Worm (Caenorhabditis elegans) whole organism, L1 larva: ENCODE measurements around the gene nish-1.

Experiments used
- C16A3.4 ChIP-seq: fragments of 150-350 bp; optimal IDR thresholded peaks from 2 replicates; lab custom pipeline; 2014; ENCODE audit warnings: missing biosample characterization, missing genetic modification characterization
- C34B4.2 ChIP-seq: sonication (generic microtip); optimal IDR thresholded peaks from 2 replicates; lab custom pipeline; 2017; ENCODE audit warnings: mild to moderate bottlenecking, missing genetic modification characterization, missing compliant biosample characterization
- aha-1 ChIP-seq: fragments of 150-350 bp; optimal IDR thresholded peaks from 2 replicates; lab custom pipeline; 2014; ENCODE audit warnings: missing biosample characterization, missing genetic modification characterization
- blmp-1 ChIP-seq: fragments of 150-350 bp; optimal IDR thresholded peaks from 2 replicates; lab custom pipeline; 2014; ENCODE audit warnings: missing biosample characterization, missing genetic modification characterization
- ceh-63 ChIP-seq: fragments of 200-800 bp; sonication (Bioruptor generic); optimal IDR thresholded peaks from 2 replicates; lab custom pipeline; 2018; ENCODE audit warnings: mild to moderate bottlenecking, missing genetic modification characterization, missing compliant biosample characterization
- ceh-82 ChIP-seq, 3 experiments: fragments of 150-350 bp in 1 of 3; sonication (generic microtip) in 2 of 3; optimal IDR thresholded peaks; 2 replicates each; lab custom pipeline; 2014 to 2017; ENCODE audit warnings: missing biosample characterization in 3 of 3, missing genetic modification characterization in 3 of 3
- ceh-88 ChIP-seq: fragments of 200-800 bp; sonication (Bioruptor generic); IDR thresholded peaks from 2 replicates; pipeline ENCODE4 v1.3.6; 2022; ENCODE audit warnings: missing genetic modification characterization, missing compliant biosample characterization
- ceh-90 ChIP-seq: sonication (generic microtip); optimal IDR thresholded peaks from 2 replicates; lab custom pipeline; 2016; ENCODE audit warnings: missing genetic modification characterization, missing compliant biosample characterization
- ces-1 ChIP-seq: fragments of 150-350 bp; optimal IDR thresholded peaks from 2 replicates; lab custom pipeline; 2014; ENCODE audit warnings: missing biosample characterization, missing genetic modification reagents, missing genetic modification characterization
- egl-13 ChIP-seq: sonication (generic microtip); optimal IDR thresholded peaks from 2 replicates; lab custom pipeline; 2016; ENCODE audit warnings: missing genotype, missing genetic modification reagents, missing genetic modification characterization, missing compliant biosample characterization
- egl-27 ChIP-seq, 2 experiments: fragments of 150-350 bp in 1 of 2; sonication (generic microtip); optimal IDR thresholded peaks; 3 replicates each; lab custom pipeline; 2017 to 2018; ENCODE audit warnings: missing biosample characterization in 2 of 2, missing genetic modification characterization in 2 of 2, missing genetic modification reagents in 2 of 2
- elt-2 ChIP-seq: sonication (generic microtip); optimal IDR thresholded peaks from 2 replicates; lab custom pipeline; 2016; ENCODE audit warnings: missing genetic modification characterization, mild to moderate bottlenecking, inconsistent platforms, missing compliant biosample characterization, missing genetic modification reagents
- elt-3 ChIP-seq, 6 experiments: fragments of 150-350 bp in 1 of 6; sonication (generic microtip); optimal IDR thresholded peaks; 2 replicates each; lab custom pipeline; 2017 to 2018; ENCODE audit warnings: missing biosample characterization in 6 of 6, missing genetic modification characterization in 6 of 6, inconsistent platforms in 1 of 6
- ets-5 ChIP-seq: fragments of 200-800 bp; sonication (Bioruptor generic); IDR thresholded peaks from 2 replicates; pipeline ENCODE4 v1.3.6; 2022; ENCODE audit warnings: missing genetic modification characterization, missing compliant biosample characterization
- fkh-4 ChIP-seq: sonication (generic microtip); optimal IDR thresholded peaks from 2 replicates; lab custom pipeline; 2016; ENCODE audit warnings: missing compliant biosample characterization, missing genetic modification characterization, borderline replicate concordance
- fkh-8 ChIP-seq: sonication (generic microtip); optimal IDR thresholded peaks from 2 replicates; lab custom pipeline; 2016; ENCODE audit warnings: mild to moderate bottlenecking, missing genetic modification characterization, missing compliant biosample characterization
- fos-1 ChIP-seq: fragments of 150-350 bp; optimal IDR thresholded peaks from 2 replicates; lab custom pipeline; 2014; ENCODE audit warnings: missing biosample characterization, missing genetic modification characterization
- irx-1 ChIP-seq: sonication (generic microtip); optimal IDR thresholded peaks from 2 replicates; lab custom pipeline; 2016; ENCODE audit warnings: missing genetic modification characterization, missing compliant biosample characterization
- isw-1 ChIP-seq: fragments of 200-800 bp; sonication (Bioruptor generic); IDR thresholded peaks from 2 replicates; pipeline ENCODE4 v1.3.6; 2022; ENCODE audit warnings: missing genetic modification characterization, missing compliant biosample characterization
- jun-1 ChIP-seq: fragments of 150-350 bp; optimal IDR thresholded peaks from 2 replicates; lab custom pipeline; 2014; ENCODE audit warnings: missing biosample characterization, missing genetic modification reagents, missing genetic modification characterization
- lin-35 ChIP-seq, 2 experiments: fragments of 150-350 bp; optimal IDR thresholded peaks; 2 replicates each; lab custom pipeline; 2014; ENCODE audit warnings: missing biosample characterization in 2 of 2, missing genetic modification characterization in 2 of 2, missing genetic modification reagents in 2 of 2
- lin-39 ChIP-seq: fragments of 150-350 bp; optimal IDR thresholded peaks from 2 replicates; lab custom pipeline; 2014; ENCODE audit warnings: missing biosample characterization, missing genetic modification reagents, missing genetic modification characterization
- lsy-2 ChIP-seq, 2 experiments: fragments of 150-350 bp; optimal IDR thresholded peaks; 2 replicates each; lab custom pipeline; 2014; ENCODE audit warnings: missing biosample characterization in 2 of 2, missing genetic modification characterization in 2 of 2
- mab-9 ChIP-seq: fragments of 200-800 bp; sonication (Bioruptor generic); IDR thresholded peaks from 2 replicates; pipeline ENCODE4 v1.3.6; 2022; ENCODE audit warnings: missing genetic modification reagents, missing genetic modification characterization, missing compliant biosample characterization
- mdl-1 ChIP-seq, 2 experiments: fragments of 150-350 bp; optimal IDR thresholded peaks; 2 replicates each; lab custom pipeline; 2014 to 2017; ENCODE audit warnings: missing biosample characterization in 2 of 2, missing genetic modification characterization in 2 of 2, inconsistent platforms in 1 of 2
- nhr-20 ChIP-seq: sonication (generic microtip); optimal IDR thresholded peaks from 2 replicates; lab custom pipeline; 2016; ENCODE audit warnings: mild to moderate bottlenecking, missing genetic modification characterization, missing compliant biosample characterization
- nhr-71 ChIP-seq: sonication (generic microtip); optimal IDR thresholded peaks from 2 replicates; lab custom pipeline; 2016; ENCODE audit warnings: mild to moderate bottlenecking, missing genetic modification characterization, moderate library complexity, missing compliant biosample characterization
- nhr-77 ChIP-seq: fragments of 150-350 bp; optimal IDR thresholded peaks from 2 replicates; lab custom pipeline; 2014; ENCODE audit warnings: missing biosample characterization, missing genetic modification characterization
- nhr-84 ChIP-seq: sonication (generic microtip); optimal IDR thresholded peaks from 2 replicates; lab custom pipeline; 2017; ENCODE audit warnings: missing biosample characterization, missing genetic modification characterization
- pqm-1 ChIP-seq: sonication (generic microtip); optimal IDR thresholded peaks from 3 replicates; lab custom pipeline; 2017; ENCODE audit warnings: missing biosample characterization, missing genetic modification characterization
- rnt-1 ChIP-seq: sonication (generic microtip); optimal IDR thresholded peaks from 2 replicates; lab custom pipeline; 2016; ENCODE audit warnings: mild to moderate bottlenecking, missing genetic modification characterization, moderate library complexity, missing compliant biosample characterization
- skn-1 ChIP-seq: fragments of 150-350 bp; optimal IDR thresholded peaks from 2 replicates; lab custom pipeline; 2014; ENCODE audit warnings: missing biosample characterization, missing genetic modification characterization
- snpc-4 ChIP-seq: fragments of 150-350 bp; optimal IDR thresholded peaks from 2 replicates; lab custom pipeline; 2014; ENCODE audit warnings: missing biosample characterization, missing genetic modification characterization
- snu-23 ChIP-seq: sonication (generic microtip); optimal IDR thresholded peaks from 2 replicates; lab custom pipeline; 2016; ENCODE audit warnings: missing genetic modification characterization, missing compliant biosample characterization
- sox-4 ChIP-seq: sonication (generic microtip); optimal IDR thresholded peaks from 2 replicates; lab custom pipeline; 2016; ENCODE audit warnings: missing genetic modification characterization, missing compliant biosample characterization
- tbx-2 ChIP-seq: sonication (generic microtip); optimal IDR thresholded peaks from 2 replicates; lab custom pipeline; 2016; ENCODE audit warnings: missing genetic modification characterization, missing compliant biosample characterization
- unc-98 ChIP-seq: fragments of 200-800 bp; sonication (Bioruptor generic); IDR thresholded peaks from 2 replicates; pipeline ENCODE4 v1.3.6; 2022; ENCODE audit warnings: missing genetic modification characterization, missing compliant biosample characterization
- vab-15 ChIP-seq: sonication (generic microtip); optimal IDR thresholded peaks from 2 replicates; lab custom pipeline; 2017; ENCODE audit warnings: missing genotype, mild to moderate bottlenecking, missing genetic modification characterization, missing compliant biosample characterization
- zip-4 ChIP-seq: fragments of 200-800 bp; sonication (Bioruptor generic); optimal IDR thresholded peaks from 2 replicates; lab custom pipeline; 2018; ENCODE audit warnings: mild to moderate bottlenecking, missing genetic modification characterization, moderate library complexity, missing compliant biosample characterization
- ztf-11 ChIP-seq, 2 experiments: sonication (generic microtip); optimal IDR thresholded peaks; 2 replicates each; lab custom pipeline; 2016 to 2017; ENCODE audit warnings: missing genetic modification characterization in 2 of 2, missing biosample characterization in 1 of 2, missing compliant biosample characterization in 1 of 2

nish-1 gene

DNA sequence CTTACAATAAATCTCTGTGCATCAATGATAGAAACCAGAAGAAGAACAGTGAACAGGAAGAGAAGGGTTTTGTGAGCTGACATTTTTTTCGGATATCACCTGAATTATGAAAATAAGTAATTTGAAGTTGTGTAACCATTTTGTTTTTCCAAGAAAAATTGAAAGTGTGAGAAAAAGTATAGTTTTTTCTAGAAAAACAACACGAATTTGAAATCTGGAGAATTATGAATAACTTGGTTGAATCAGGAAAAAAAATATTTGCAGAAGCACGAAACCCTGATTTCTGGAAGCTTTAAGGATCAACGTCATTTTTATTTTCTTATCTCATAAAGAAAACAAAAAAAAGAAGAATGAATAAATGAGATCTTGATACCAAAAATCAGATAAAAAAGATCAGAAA lies 10.4 kb downstream of the nish-1 start, which contains the start of gene F13E9.12:
Gene F13E9.12, minus strand, starts transcription at position 101 of the 400 bp plus-strand sequence.
- TF ChIP-seq unc-98 (GFP tag; lab: Robert Waterston, UW) (no peak), blmp-1 (tag; lab: Kevin White, UChicago) (no peak), fkh-8 (tag; lab: Kevin White, UChicago) (no peak), skn-1 (no peak), lsy-2 (tag; optimal IDR thresholded peaks at IDR 0.05; lab: Kevin White, UChicago) (no peak), nhr-20 (tag; lab: Kevin White, UChicago) (no peak), C34B4.2 (tag; lab: Kevin White, UChicago) (no peak), ztf-11 (tag; optimal IDR thresholded peaks at IDR 0.05; lab: Kevin White, UChicago) (no peak), nhr-77 (tag; lab: Kevin White, UChicago) (no peak), rnt-1 (tag; lab: Kevin White, UChicago) (no peak)

DNA sequence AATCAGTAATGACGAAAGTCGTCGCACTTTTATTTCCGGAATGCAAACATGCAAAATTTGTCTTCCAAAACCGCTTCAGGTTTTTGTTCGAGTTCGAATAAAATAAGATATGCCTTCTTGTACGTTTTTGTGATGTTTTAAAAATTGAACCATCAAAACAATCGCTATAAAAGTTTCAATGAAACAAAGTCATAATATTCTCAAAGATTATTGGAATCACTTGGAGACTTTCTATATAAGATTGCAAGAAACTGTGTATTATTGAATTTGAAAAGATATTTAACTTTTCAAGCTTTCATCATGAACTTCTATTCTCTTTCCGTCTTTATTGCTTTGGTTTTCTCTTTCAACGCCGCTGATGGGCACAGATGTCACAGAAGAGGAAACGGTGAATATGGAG lies 12.7 kb downstream of the nish-1 start, which contains the start of gene fipr-14:
Gene fipr-14, plus strand, starts transcription at position 301 of the 400 bp plus-strand sequence.
- TF ChIP-seq ceh-82 (tag; optimal IDR thresholded peaks at IDR 0.05; lab: Kevin White, UChicago) (no peak), nhr-71 (tag; lab: Kevin White, UChicago) (no peak), lin-35 (GFP tag; optimal IDR thresholded peaks at IDR 0.05; lab: Kevin White, UChicago) (no peak), mab-9 (GFP tag; lab: Robert Waterston, UW) (no peak), irx-1 (tag; lab: Kevin White, UChicago) (no peak), ztf-11 (tag; optimal IDR thresholded peaks at IDR 0.05; lab: Kevin White, UChicago) (no peak), egl-13 (tag; lab: Kevin White, UChicago) (no peak), fkh-8 (tag; lab: Kevin White, UChicago) (no peak), egl-27 (tag; optimal IDR thresholded peaks at IDR 0.05; lab: Kevin White, UChicago) (no peak), ces-1 (GFP tag; lab: Kevin White, UChicago) (no peak), nhr-84 (no peak), snu-23 (GFP tag; lab: Kevin White, UChicago) (no peak), mdl-1 (tag; optimal IDR thresholded peaks at IDR 0.05; lab: Kevin White, UChicago) (no peak), ceh-63 (GFP tag; lab: Kevin White, UChicago) (no peak)
- TF ChIP-seq, all 84 proteins: peak for 0

DNA sequence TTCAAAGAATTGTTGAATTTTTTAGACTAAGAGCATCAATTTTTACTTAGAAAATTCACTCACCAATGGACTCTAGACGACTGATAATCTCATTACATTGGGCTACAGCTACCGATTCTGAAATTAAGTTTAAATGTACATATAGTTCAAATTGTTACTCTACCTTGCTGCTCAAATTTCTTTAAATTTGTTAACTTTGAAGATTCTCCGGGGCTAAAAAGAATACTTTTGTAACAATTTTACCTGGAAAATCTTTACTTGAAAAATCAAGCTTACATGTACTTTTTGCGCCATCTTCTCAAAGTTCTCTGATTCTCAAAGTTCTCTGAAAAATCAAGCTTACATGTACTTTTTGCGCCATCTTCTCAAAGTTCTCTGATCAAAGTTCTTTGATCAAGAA lies 15.4 kb downstream of the nish-1 start, which contains the start of gene sdz-13:
Gene sdz-13, minus strand, starts transcription at position 101 of the 400 bp plus-strand sequence.
- TF ChIP-seq tbx-2 (tag; lab: Kevin White, UChicago), result no peak
- TF ChIP-seq ceh-63 (GFP tag; lab: Kevin White, UChicago), result no peak
- no peak for TF ChIP-seq pqm-1
- TF ChIP-seq C16A3.4 (tag; lab: Kevin White, UChicago), result no peak
- no peak for TF ChIP-seq ceh-90 (tag; lab: Kevin White, UChicago)
- no peak for TF ChIP-seq aha-1 (tag; lab: Kevin White, UChicago)
- no peak for TF ChIP-seq fkh-4 (tag; lab: Kevin White, UChicago)
- TF ChIP-seq ceh-88 (GFP tag; lab: Robert Waterston, UW), result no peak
- no peak for TF ChIP-seq nhr-84
- no peak for TF ChIP-seq jun-1 (tag; lab: Kevin White, UChicago)
- no peak for TF ChIP-seq mdl-1 (tag; optimal IDR thresholded peaks at IDR 0.05; lab: Kevin White, UChicago)
- no peak for TF ChIP-seq sox-4 (tag; lab: Kevin White, UChicago)
- no peak for TF ChIP-seq skn-1

DNA sequence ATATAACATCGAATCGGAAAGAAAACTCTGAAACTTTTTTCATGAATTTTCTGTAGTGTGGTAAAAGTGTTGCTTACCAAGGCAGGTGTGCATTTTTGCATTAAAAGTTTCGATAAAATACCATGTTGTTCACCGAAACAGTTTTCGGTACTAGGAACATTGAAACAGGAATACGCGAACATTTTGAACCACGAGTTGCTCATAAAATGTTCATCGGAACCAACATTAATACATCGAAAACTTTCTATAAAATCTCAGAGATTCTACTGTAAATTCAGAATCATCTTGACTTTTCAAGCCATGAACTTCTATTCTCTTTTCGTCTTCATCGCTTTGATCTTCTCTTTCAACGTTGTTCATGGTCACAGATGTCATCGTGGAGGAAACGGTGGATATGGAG lies 16.1 kb downstream of the nish-1 start, which contains the start of gene fipr-15:
Gene fipr-15, plus strand, starts transcription at position 301 of the 400 bp plus-strand sequence.
- TF ChIP-seq vab-15 (tag; lab: Kevin White, UChicago) (no peak), ztf-11 (tag; optimal IDR thresholded peaks at IDR 0.05; lab: Kevin White, UChicago) (no peak), tbx-2 (tag; lab: Kevin White, UChicago) (no peak)
- TF ChIP-seq, all 84 proteins: peak for 0

DNA sequence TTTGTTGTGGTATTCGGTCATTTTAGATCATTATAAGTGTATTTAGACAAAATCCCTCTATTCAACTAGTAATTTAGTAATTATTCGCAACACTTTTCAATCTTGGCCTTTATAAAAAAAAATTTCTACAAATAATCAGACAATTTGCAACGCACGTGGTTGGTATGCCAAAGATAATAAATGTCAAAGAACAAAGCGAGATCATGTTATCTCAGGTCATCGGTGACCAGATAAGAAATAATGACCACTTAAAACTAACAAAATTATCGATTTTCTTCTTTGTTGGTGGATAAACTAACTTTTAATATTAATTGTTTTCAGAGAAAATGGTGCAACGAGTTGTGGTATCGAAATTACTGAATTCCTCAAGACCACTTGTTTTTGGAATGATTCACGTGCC lies 17.1 kb downstream of the nish-1 start, which contains the start of gene F13E9.13:
Gene F13E9.13, plus strand, starts transcription at position 317 of the 400 bp plus-strand sequence.
- TF ChIP-seq elt-3 (tag; optimal IDR thresholded peaks at IDR 0.05; lab: Kevin White, UChicago), result peak in 1 of 6 experiments; percentile 14
- no peak for TF ChIP-seq lin-39 (tag; lab: Kevin White, UChicago)
- no peak for TF ChIP-seq ets-5
- peak; percentile 75 for TF ChIP-seq elt-2
- peak; percentile 19 for TF ChIP-seq nhr-20 (tag; lab: Kevin White, UChicago)
- no peak for TF ChIP-seq fos-1 (tag; lab: Kevin White, UChicago)
- no peak for TF ChIP-seq snpc-4 (tag; lab: Kevin White, UChicago)
- no peak for TF ChIP-seq blmp-1 (tag; lab: Kevin White, UChicago)
- TF ChIP-seq isw-1 (GFP tag; lab: Robert Waterston, UW), result no peak
- TF ChIP-seq zip-4 (GFP tag; lab: Kevin White, UChicago), result no peak
